Fruit fly (Drosophila melanogaster) whole organism: ENCODE results near the gene CG14958.

Experiments
- CG8478 ChIP-seq: fragments of >200 bp; optimal IDR thresholded peaks from 2 replicates; lab custom pipeline; 2018; ENCODE audit warnings: inconsistent platforms
- Dll ChIP-seq: fragments of >200 bp; optimal IDR thresholded peaks from 2 replicates; lab custom pipeline; 2017
- EcR ChIP-seq, 2 experiments: fragments of >200 bp; optimal IDR thresholded peaks; 2 replicates each; lab custom pipeline; 2017; ENCODE audit warnings: missing biosample characterization in 2 of 2, missing genetic modification characterization in 2 of 2, missing genetic modification reagents in 2 of 2
- pan ChIP-seq: fragments of >200 bp; optimal IDR thresholded peaks from 2 replicates; lab custom pipeline; 2017
- psq ChIP-seq: fragments of >200 bp; optimal IDR thresholded peaks from 2 replicates; lab custom pipeline; 2017

dm6 chr3L:3157651-3158050, 32.1 kb upstream of the CG14958 start:
- no peak for TF ChIP-seq psq
- no peak for TF ChIP-seq pan (lab: Kevin White, UChicago)
- no peak for TF ChIP-seq EcR (GFP tag; optimal IDR thresholded peaks at IDR 0.05; lab: Kevin White, UChicago)
- TF ChIP-seq CG8478 = no peak
- TF ChIP-seq Dll (lab: Kevin White, UChicago) = no peak
